Worm (Caenorhabditis elegans) whole organism, early embryonic: ENCODE data around the gene chpf-2.

Experiments
- B0310.2 ChIP-seq: sonication (generic microtip); optimal IDR thresholded peaks from 2 replicates; lab custom pipeline; 2016; ENCODE audit warnings: mild to moderate bottlenecking, missing genetic modification characterization, missing compliant biosample characterization
- F13C5.2 ChIP-seq: sonication (generic microtip); optimal IDR thresholded peaks from 2 replicates; lab custom pipeline; 2017; ENCODE audit warnings: mild to moderate bottlenecking, missing genetic modification characterization, inconsistent platforms, missing compliant biosample characterization
- aly-1 ChIP-seq: sonication (generic microtip); optimal IDR thresholded peaks from 2 replicates; lab custom pipeline; 2016; ENCODE audit warnings: missing genetic modification characterization, missing compliant biosample characterization
- ama-1 ChIP-seq: fragments of 150-350 bp; optimal IDR thresholded peaks from 2 replicates; lab custom pipeline; 2014
- ceh-13 ChIP-seq: fragments of 200-800 bp; sonication (Bioruptor generic); optimal IDR thresholded peaks from 2 replicates; lab custom pipeline; 2018; ENCODE audit warnings: mild to moderate bottlenecking, missing genetic modification characterization, missing compliant biosample characterization
- ceh-36 ChIP-seq: sonication (generic microtip); optimal IDR thresholded peaks from 2 replicates; lab custom pipeline; 2016; ENCODE audit warnings: missing genetic modification characterization, inconsistent platforms, missing compliant biosample characterization
- ets-7 ChIP-seq: sonication (generic microtip); optimal IDR thresholded peaks from 2 replicates; lab custom pipeline; 2016; ENCODE audit warnings: missing genotype, missing genetic modification characterization, missing compliant biosample characterization
- flt-1 ChIP-seq: fragments of 200-800 bp; sonication (Bioruptor generic); IDR thresholded peaks from 2 replicates; pipeline ENCODE4 v1.3.6; 2022; ENCODE audit warnings: missing genetic modification characterization, missing compliant biosample characterization
- hmbx-1 ChIP-seq: sonication (generic microtip); optimal IDR thresholded peaks from 2 replicates; lab custom pipeline; 2016; ENCODE audit warnings: mild to moderate bottlenecking, missing genetic modification characterization, missing compliant biosample characterization
- hmg-4 ChIP-seq: fragments of 200-800 bp; sonication (Bioruptor generic); optimal IDR thresholded peaks from 2 replicates; lab custom pipeline; 2018; ENCODE audit warnings: mild to moderate bottlenecking, missing genetic modification characterization, missing compliant biosample characterization
- hnd-1 ChIP-seq: sonication (generic microtip); optimal IDR thresholded peaks from 2 replicates; lab custom pipeline; 2016; ENCODE audit warnings: missing genetic modification characterization, missing compliant biosample characterization
- pes-1 ChIP-seq: fragments of 200-800 bp; sonication (Bioruptor generic); IDR thresholded peaks from 2 replicates; pipeline ENCODE4 v1.3.6; 2022; ENCODE audit warnings: missing genetic modification reagents, missing genetic modification characterization, missing compliant biosample characterization
- scrt-1 ChIP-seq: fragments of 200-800 bp; sonication (Bioruptor generic); IDR thresholded peaks from 2 replicates; pipeline ENCODE4 v1.3.6; 2022; ENCODE audit warnings: missing genetic modification characterization, missing compliant biosample characterization
- sea-1 ChIP-seq: fragments of 200-800 bp; sonication (Bioruptor generic); conservative IDR thresholded peaks from 2 replicates; pipeline ENCODE4 v1.3.6; 2022; ENCODE audit warnings: missing genetic modification characterization, missing compliant biosample characterization
- tbx-11 ChIP-seq: fragments of 200-800 bp; sonication (Bioruptor generic); IDR thresholded peaks from 2 replicates; pipeline ENCODE4 v1.3.6; 2022; ENCODE audit warnings: missing genetic modification characterization, missing compliant biosample characterization
- tbx-37 ChIP-seq: fragments of 200-800 bp; sonication (Bioruptor generic); conservative IDR thresholded peaks from 2 replicates; pipeline ENCODE4 v1.3.6; 2022; ENCODE audit warnings: missing genetic modification reagents, missing genetic modification characterization, missing compliant biosample characterization
- tra-4 ChIP-seq: sonication (generic microtip); optimal IDR thresholded peaks from 2 replicates; lab custom pipeline; 2017; ENCODE audit warnings: missing genetic modification characterization, missing compliant biosample characterization

Gene chpf-2

DNA sequence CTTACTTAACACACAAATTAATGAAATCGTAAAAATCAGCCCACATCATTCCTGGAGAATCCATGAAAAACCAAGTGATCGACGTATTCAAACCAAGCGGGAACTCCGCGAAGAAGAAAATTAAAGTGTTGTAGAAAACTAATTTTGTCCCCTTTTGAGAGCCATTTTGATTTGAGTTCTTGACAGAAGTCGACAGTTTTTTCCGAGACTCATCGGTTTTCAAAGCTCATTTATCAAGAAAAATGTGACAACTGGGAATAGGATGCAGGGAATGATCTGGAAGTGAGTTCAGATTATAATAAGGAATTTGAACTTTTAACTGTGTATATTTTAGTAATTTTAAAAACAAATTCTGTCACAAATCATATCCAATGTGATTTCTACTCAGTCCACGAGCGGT lies 27.8 kb downstream of the chpf-2 start, which contains the start of gene srw-135:
TSS of gene srw-135 (minus strand) at position 101 of the 400 bp plus-strand sequence.
- TF ChIP-seq hmbx-1: no peak
- no peak for TF ChIP-seq ceh-36 (tag; lab: Kevin White, UChicago)
- TF ChIP-seq tbx-11 (GFP tag; lab: Robert Waterston, UW): no peak
- no peak for TF ChIP-seq sea-1 (GFP tag; lab: Robert Waterston, UW)

ce11 chrV:3010468-3010867 lies 28.7 kb downstream of the chpf-2 start, which contains the start of gene srw-136:
Gene srw-136 (minus strand): TSS chrV:3010568.
- no peak for TF ChIP-seq ceh-13 (GFP tag; lab: Kevin White, UChicago)
- no peak for TF ChIP-seq flt-1
- no peak for TF ChIP-seq hmbx-1
- no peak for TF ChIP-seq tbx-11 (GFP tag; lab: Robert Waterston, UW)
- no peak for TF ChIP-seq B0310.2 (tag; lab: Kevin White, UChicago)
- no peak for TF ChIP-seq tbx-37 (GFP tag; lab: Robert Waterston, UW)
- TF ChIP-seq F13C5.2 (tag; lab: Kevin White, UChicago): no peak
- no peak for TF ChIP-seq hnd-1 (tag; lab: Kevin White, UChicago)

DNA sequence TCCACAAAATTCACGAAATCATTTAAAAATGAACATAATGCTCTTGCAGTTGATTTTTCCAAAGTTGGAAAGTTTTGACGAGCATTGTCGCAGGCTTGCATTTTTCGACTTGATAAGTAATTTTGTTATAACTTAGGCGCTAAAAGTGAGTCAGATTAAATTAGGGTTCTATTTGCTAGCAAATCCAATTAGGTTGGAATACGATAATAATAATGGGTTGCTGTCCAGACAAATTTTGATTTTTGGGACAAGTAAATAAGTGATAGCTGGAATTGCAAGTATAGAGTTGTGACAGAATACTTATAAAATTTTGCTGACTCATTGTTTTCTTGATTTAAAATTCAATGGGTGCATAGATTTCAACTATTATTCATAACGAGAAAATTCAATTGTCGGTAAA lies 33.2 kb downstream of the chpf-2 start, which contains the start of gene srw-112:
TSS of gene srw-112 (minus strand) at position 101 of the 400 bp plus-strand sequence.
- TF ChIP-seq tbx-37 (GFP tag; lab: Robert Waterston, UW) (no peak), ama-1 (lab: Kevin White, UChicago) (no peak), tbx-11 (GFP tag; lab: Robert Waterston, UW) (no peak), flt-1 (no peak), tra-4 (tag; lab: Kevin White, UChicago) (no peak), hmbx-1 (no peak), scrt-1 (GFP tag; lab: Robert Waterston, UW) (no peak), sea-1 (GFP tag; lab: Robert Waterston, UW) (no peak), ceh-13 (GFP tag; lab: Kevin White, UChicago) (no peak), aly-1 (tag; lab: Kevin White, UChicago) (no peak), hmg-4 (no peak), ceh-36 (tag; lab: Kevin White, UChicago) (no peak), ets-7 (no peak), hnd-1 (tag; lab: Kevin White, UChicago) (no peak), F13C5.2 (tag; lab: Kevin White, UChicago) (no peak), B0310.2 (tag; lab: Kevin White, UChicago) (no peak), pes-1 (GFP tag; lab: Robert Waterston, UW) (no peak)

DNA sequence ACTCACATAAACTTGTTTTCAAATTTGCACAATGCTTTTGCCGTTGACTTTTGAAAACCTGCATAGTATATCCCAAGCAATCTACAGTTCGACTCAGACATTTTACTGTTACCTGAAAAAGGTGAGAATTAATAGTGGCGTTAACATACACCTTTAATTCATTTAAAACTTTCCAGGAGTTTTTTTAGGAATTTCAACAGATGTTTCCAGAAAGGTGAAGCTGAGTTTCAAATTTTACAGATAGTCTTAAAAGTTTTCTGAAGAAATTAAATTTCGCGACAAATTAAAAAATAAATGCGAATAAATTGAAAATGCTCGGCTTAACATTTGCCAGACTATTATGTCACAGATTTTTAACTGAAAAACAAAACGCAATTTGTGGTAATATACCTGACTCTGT lies 39.4 kb downstream of the chpf-2 start, which contains the start of gene srw-119:
TSS of gene srw-119 (minus strand) at position 101 of the 400 bp plus-strand sequence.
- no peak for TF ChIP-seq tra-4 (tag; lab: Kevin White, UChicago)
- no peak for TF ChIP-seq scrt-1 (GFP tag; lab: Robert Waterston, UW)
- no peak for TF ChIP-seq tbx-37 (GFP tag; lab: Robert Waterston, UW)
- TF ChIP-seq ceh-13 (GFP tag; lab: Kevin White, UChicago): no peak
- TF ChIP-seq pes-1 (GFP tag; lab: Robert Waterston, UW): no peak
- TF ChIP-seq B0310.2 (tag; lab: Kevin White, UChicago): no peak
- no peak for TF ChIP-seq hmg-4
- TF ChIP-seq ama-1 (lab: Kevin White, UChicago): no peak

- TF ChIP-seq hnd-1 (tag; lab: Kevin White, UChicago): no peak
- no peak for TF ChIP-seq flt-1
- TF ChIP-seq tbx-37 (GFP tag; lab: Robert Waterston, UW): no peak
- no peak for TF ChIP-seq hmg-4
- no peak for TF ChIP-seq aly-1 (tag; lab: Kevin White, UChicago)
- no peak for TF ChIP-seq ceh-13 (GFP tag; lab: Kevin White, UChicago)
- TF ChIP-seq sea-1 (GFP tag; lab: Robert Waterston, UW): no peak
- no peak for TF ChIP-seq tra-4 (tag; lab: Kevin White, UChicago)
- no peak for TF ChIP-seq hmbx-1
- TF ChIP-seq scrt-1 (GFP tag; lab: Robert Waterston, UW): no peak
- TF ChIP-seq F13C5.2 (tag; lab: Kevin White, UChicago): no peak
- no peak for TF ChIP-seq ama-1 (lab: Kevin White, UChicago)
- TF ChIP-seq tbx-11 (GFP tag; lab: Robert Waterston, UW): no peak
Observed at ce11 chrV:2996105-2996504, 43.1 kb downstream of the chpf-2 start, which contains the start of gene srw-120. Gene srw-120 (minus strand): TSS chrV:2996205.

- TF ChIP-seq aly-1 (tag; lab: Kevin White, UChicago): no peak
- TF ChIP-seq hmg-4: no peak
- TF ChIP-seq B0310.2 (tag; lab: Kevin White, UChicago): no peak
- TF ChIP-seq tra-4 (tag; lab: Kevin White, UChicago): no peak
- no peak for TF ChIP-seq ceh-36 (tag; lab: Kevin White, UChicago)
- no peak for TF ChIP-seq tbx-37 (GFP tag; lab: Robert Waterston, UW)
- no peak for TF ChIP-seq ceh-13 (GFP tag; lab: Kevin White, UChicago)
- TF ChIP-seq ama-1 (lab: Kevin White, UChicago): no peak
- TF ChIP-seq pes-1 (GFP tag; lab: Robert Waterston, UW): no peak
- TF ChIP-seq F13C5.2 (tag; lab: Kevin White, UChicago): no peak
- no peak for TF ChIP-seq sea-1 (GFP tag; lab: Robert Waterston, UW)
- no peak for TF ChIP-seq tbx-11 (GFP tag; lab: Robert Waterston, UW)
- TF ChIP-seq flt-1: no peak
Observed at ce11 chrV:2993816-2994215, 45.4 kb downstream of the chpf-2 start, which contains the start of gene srw-115. Gene srw-115 (minus strand): TSS chrV:2993916.

DNA sequence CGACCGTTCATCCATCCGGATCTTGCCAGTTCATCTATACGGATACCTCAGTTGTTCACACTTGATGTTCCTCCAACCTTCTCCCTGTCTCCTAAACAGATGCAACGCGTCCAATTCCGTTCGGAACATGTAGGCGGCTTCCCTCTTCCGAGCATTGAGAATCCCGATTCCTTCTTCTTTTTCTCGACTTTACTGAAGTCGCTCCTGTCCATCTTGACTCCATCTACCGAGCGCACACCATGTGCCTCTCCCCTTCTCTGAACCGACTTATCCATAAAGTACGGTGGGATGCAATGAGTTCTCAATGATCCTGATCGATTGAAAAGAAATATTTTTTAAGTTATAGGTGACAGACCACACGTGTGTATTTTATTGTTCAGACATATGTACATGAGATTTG lies 47.1 kb downstream of the chpf-2 start:
- TF ChIP-seq scrt-1 (GFP tag; lab: Robert Waterston, UW) (no peak), hmg-4 (no peak), tbx-11 (GFP tag; lab: Robert Waterston, UW) (no peak), flt-1 (no peak), ama-1 (lab: Kevin White, UChicago) (no peak), aly-1 (tag; lab: Kevin White, UChicago) (no peak), sea-1 (GFP tag; lab: Robert Waterston, UW) (no peak), ceh-13 (GFP tag; lab: Kevin White, UChicago) (no peak), pes-1 (GFP tag; lab: Robert Waterston, UW) (no peak), tbx-37 (GFP tag; lab: Robert Waterston, UW) (no peak), hnd-1 (tag; lab: Kevin White, UChicago) (no peak), ets-7 (no peak), tra-4 (tag; lab: Kevin White, UChicago) (no peak), hmbx-1 (no peak), F13C5.2 (tag; lab: Kevin White, UChicago) (no peak), B0310.2 (tag; lab: Kevin White, UChicago) (no peak)
